Fruit fly (Drosophila melanogaster) whole organism, embryonic: ENCODE measurements around the gene Fcp3C.

Experiments
- Adf1 ChIP-seq: fragments of 200-800 bp; sonication (Bioruptor generic); IDR thresholded peaks from 2 replicates; pipeline ENCODE4 v1.3.6; 2022; ENCODE audit warnings: missing biosample characterization, missing genetic modification characterization
- C15 ChIP-seq: fragments of 200-800 bp; sonication (Bioruptor generic); IDR thresholded peaks from 3 replicates; pipeline ENCODE4 v1.3.6; 2022; ENCODE audit warnings: missing biosample characterization, missing genetic modification characterization
- CG10565 ChIP-seq: fragments of 200-800 bp; sonication (Bioruptor generic); optimal IDR thresholded peaks from 3 replicates; lab custom pipeline; 2016; ENCODE audit warnings: missing biosample characterization, mild to moderate bottlenecking, missing genetic modification characterization
- CG11093 ChIP-seq: fragments of 200-800 bp; sonication (Bioruptor generic); IDR thresholded peaks from 3 replicates; pipeline ENCODE4 v1.3.6; 2022; ENCODE audit warnings: missing biosample characterization, missing genetic modification characterization
- CG11456 ChIP-seq: fragments of 200-800 bp; sonication (Bioruptor generic); IDR thresholded peaks from 3 replicates; pipeline ENCODE4 v1.3.6; 2022; ENCODE audit warnings: missing biosample characterization, missing genetic modification characterization
- CG11696 ChIP-seq: fragments of 200-800 bp; sonication (Bioruptor generic); IDR thresholded peaks from 2 replicates; pipeline ENCODE4 v1.3.6; 2022; ENCODE audit warnings: missing biosample characterization, missing genetic modification characterization
- CG12155 ChIP-seq: fragments of 200-800 bp; sonication (Bioruptor generic); optimal IDR thresholded peaks from 3 replicates; lab custom pipeline; 2016; ENCODE audit warnings: missing biosample characterization, missing genetic modification characterization
- CG12299 ChIP-seq: fragments of 200-800 bp; sonication (Bioruptor generic); optimal IDR thresholded peaks from 2 replicates; lab custom pipeline; 2018; ENCODE audit warnings: missing biosample characterization, mild to moderate bottlenecking, missing genetic modification characterization
- CG17359 ChIP-seq: fragments of 200-800 bp; sonication (Bioruptor generic); optimal IDR thresholded peaks from 3 replicates; lab custom pipeline; 2018; ENCODE audit warnings: missing biosample characterization, mild to moderate bottlenecking, missing genetic modification characterization, moderate library complexity
- CG2129 ChIP-seq: fragments of 200-800 bp; sonication (Bioruptor generic); IDR thresholded peaks from 2 replicates; pipeline ENCODE4 v1.3.6; 2022; ENCODE audit warnings: missing biosample characterization, missing genetic modification characterization; ENCODE audit not compliant: partially characterized antibody
- CG32532 ChIP-seq: fragments of 200-800 bp; sonication (Bioruptor generic); IDR thresholded peaks from 2 replicates; pipeline ENCODE4 v1.3.6; 2022; ENCODE audit warnings: missing biosample characterization, missing genetic modification characterization
- CG34376 ChIP-seq: fragments of 200-800 bp; sonication (Bioruptor generic); optimal IDR thresholded peaks from 2 replicates; lab custom pipeline; 2018; ENCODE audit warnings: missing biosample characterization, mild to moderate bottlenecking, missing genetic modification characterization
- CG42726 ChIP-seq: fragments of 200-800 bp; sonication (Bioruptor generic); IDR thresholded peaks from 2 replicates; pipeline ENCODE4 v1.3.6; 2022; ENCODE audit warnings: missing biosample characterization, missing genetic modification characterization; ENCODE audit not compliant: partially characterized antibody
- CG6654 ChIP-seq: fragments of 200-800 bp; sonication (Bioruptor generic); optimal IDR thresholded peaks from 2 replicates; lab custom pipeline; 2017; ENCODE audit warnings: missing biosample characterization, mild to moderate bottlenecking, missing genetic modification characterization
- CG6791 ChIP-seq: fragments of 200-800 bp; sonication (Bioruptor generic); IDR thresholded peaks from 3 replicates; pipeline ENCODE4 v1.3.6; 2022; ENCODE audit warnings: missing biosample characterization, missing genetic modification characterization; ENCODE audit not compliant: partially characterized antibody
- CG8290 ChIP-seq, 3 experiments: fragments of 200-800 bp; sonication (Bioruptor generic); optimal IDR thresholded peaks; 2 replicates each; lab custom pipeline; 2016 to 2019; ENCODE audit warnings: missing biosample characterization in 3 of 3, missing genetic modification characterization in 3 of 3, mild to moderate bottlenecking in 2 of 3, moderate library complexity in 1 of 3
- Dip2 ChIP-seq: fragments of 200-800 bp; sonication (Bioruptor generic); IDR thresholded peaks from 2 replicates; pipeline ENCODE4 v1.3.6; 2022; ENCODE audit warnings: missing biosample characterization, missing genetic modification characterization
- E2f2 ChIP-seq: fragments of 200-800 bp; sonication (Bioruptor generic); IDR thresholded peaks from 2 replicates; pipeline ENCODE4 v1.3.6; 2022; ENCODE audit warnings: missing biosample characterization, missing genetic modification characterization
- Hey ChIP-seq: fragments of 200-800 bp; sonication (Bioruptor generic); optimal IDR thresholded peaks from 3 replicates; lab custom pipeline; 2018; ENCODE audit warnings: missing biosample characterization, mild to moderate bottlenecking, missing genetic modification characterization
- Jarid2 ChIP-seq: fragments of 200-800 bp; sonication (Bioruptor generic); optimal IDR thresholded peaks from 3 replicates; lab custom pipeline; 2017; ENCODE audit warnings: mild to moderate bottlenecking, missing biosample characterization, missing genetic modification reagents, missing genetic modification characterization
- MBD-R2 ChIP-seq: fragments of 200-800 bp; sonication (Bioruptor generic); IDR thresholded peaks from 2 replicates; pipeline ENCODE4 v1.3.6; 2022; ENCODE audit warnings: missing biosample characterization, missing genetic modification characterization
- Med ChIP-seq: fragments of 200-800 bp; sonication (Bioruptor generic); peaks from one replicate; lab custom pipeline; 2016; ENCODE audit warnings: missing biosample characterization, missing genetic modification characterization, mild to moderate bottlenecking, inconsistent platforms, moderate library complexity
- Optix ChIP-seq: fragments of 200-800 bp; sonication (Bioruptor generic); IDR thresholded peaks from 3 replicates; pipeline ENCODE4 v1.3.6; 2022; ENCODE audit warnings: missing biosample characterization, missing genetic modification characterization
- Pdp1 ChIP-seq, 2 experiments: fragments of 200-800 bp; sonication (Bioruptor generic); optimal IDR thresholded peaks; 3 replicates each; lab custom pipeline; 2016; ENCODE audit warnings: missing biosample characterization in 2 of 2, missing genetic modification characterization in 2 of 2, mild to moderate bottlenecking in 1 of 2, moderate library complexity in 1 of 2
- Rfx ChIP-seq: fragments of 200-800 bp; sonication (Bioruptor generic); IDR thresholded peaks from 2 replicates; pipeline ENCODE4 v1.3.6; 2022; ENCODE audit warnings: missing biosample characterization, missing genetic modification characterization
- amos ChIP-seq: fragments of 200-800 bp; sonication (Bioruptor generic); IDR thresholded peaks from 2 replicates; pipeline ENCODE4 v1.3.6; 2022; ENCODE audit warnings: missing biosample characterization, missing genetic modification characterization; ENCODE audit not compliant: partially characterized antibody
- bowl ChIP-seq: fragments of 200-800 bp; sonication (Bioruptor generic); IDR thresholded peaks from 2 replicates; pipeline ENCODE4 v1.3.6; 2022; ENCODE audit warnings: missing biosample characterization, missing genetic modification characterization
- ci ChIP-seq: fragments of 200-800 bp; sonication (Bioruptor generic); IDR thresholded peaks from 3 replicates; pipeline ENCODE4 v1.3.6; 2022; ENCODE audit warnings: missing biosample characterization, missing genetic modification characterization
- croc ChIP-seq: fragments of 200-800 bp; sonication (Bioruptor generic); conservative IDR thresholded peaks from 3 replicates; pipeline ENCODE4 v1.3.6; 2022; ENCODE audit warnings: missing biosample characterization, missing genetic modification characterization
- dmrt11E ChIP-seq: fragments of 200-800 bp; sonication (Bioruptor generic); optimal IDR thresholded peaks from 3 replicates; lab custom pipeline; 2018; ENCODE audit warnings: missing biosample characterization, mild to moderate bottlenecking, missing genetic modification characterization, moderate library complexity
- dysf ChIP-seq: fragments of 200-800 bp; sonication (Bioruptor generic); IDR thresholded peaks from 3 replicates; pipeline ENCODE4 v1.3.6; 2022; ENCODE audit warnings: missing biosample characterization, missing genetic modification characterization
- exex ChIP-seq: fragments of 200-800 bp; sonication (Bioruptor generic); optimal IDR thresholded peaks from 4 replicates; lab custom pipeline; 2018; ENCODE audit warnings: missing biosample characterization, mild to moderate bottlenecking, missing genetic modification characterization, moderate library complexity
- fd96Cb ChIP-seq: fragments of 200-800 bp; sonication (Bioruptor generic); optimal IDR thresholded peaks from 2 replicates; lab custom pipeline; 2018; ENCODE audit warnings: missing biosample characterization, mild to moderate bottlenecking, missing genetic modification characterization, moderate library complexity
- gro ChIP-seq: fragments of 200-800 bp; sonication (Bioruptor generic); optimal IDR thresholded peaks from 2 replicates; lab custom pipeline; 2016; ENCODE audit warnings: missing biosample characterization, missing genetic modification characterization
- hkb ChIP-seq, 2 experiments: fragments of 200-800 bp in 1 of 2; fragments of >200 bp in 1 of 2; sonication (Bioruptor generic) in 1 of 2; IDR thresholded peaks in 1 of 2; optimal IDR thresholded peaks in 1 of 2; 2 replicates each; pipeline versions ENCODE4 v1.3.6 to Lab custom; 2017 to 2022; ENCODE audit warnings: missing biosample characterization in 1 of 2, missing genetic modification characterization in 1 of 2
- inv ChIP-seq: fragments of 200-800 bp; sonication (Bioruptor generic); IDR thresholded peaks from 2 replicates; pipeline ENCODE4 v1.3.6; 2022; ENCODE audit warnings: missing biosample characterization, missing genetic modification characterization; ENCODE audit not compliant: partially characterized antibody
- nerfin-2 ChIP-seq: fragments of 200-800 bp; sonication (Bioruptor generic); IDR thresholded peaks from 2 replicates; pipeline ENCODE4 v1.3.6; 2022; ENCODE audit warnings: missing biosample characterization, missing genetic modification characterization; ENCODE audit not compliant: partially characterized antibody
- nom ChIP-seq: fragments of 200-800 bp; sonication (Bioruptor generic); optimal IDR thresholded peaks from 2 replicates; lab custom pipeline; 2017; ENCODE audit warnings: missing biosample characterization, missing genetic modification characterization, mild to moderate bottlenecking, moderate library complexity, missing genetic modification reagents
- pzg ChIP-seq: fragments of 200-800 bp; sonication (Bioruptor generic); optimal IDR thresholded peaks from 3 replicates; lab custom pipeline; 2018; ENCODE audit warnings: missing biosample characterization, mild to moderate bottlenecking, missing genetic modification characterization, moderate library complexity
- scrt ChIP-seq: fragments of 200-800 bp; sonication (Bioruptor generic); optimal IDR thresholded peaks from 2 replicates; lab custom pipeline; 2018; ENCODE audit warnings: missing biosample characterization, mild to moderate bottlenecking, missing genetic modification characterization, moderate library complexity
- slbo ChIP-seq: fragments of 200-800 bp; sonication (Bioruptor generic); IDR thresholded peaks from 2 replicates; pipeline ENCODE4 v1.3.6; 2022; ENCODE audit warnings: missing biosample characterization, missing genetic modification characterization
- sqz ChIP-seq: fragments of 200-800 bp; sonication (Bioruptor generic); optimal IDR thresholded peaks from 3 replicates; lab custom pipeline; 2018; ENCODE audit warnings: missing biosample characterization, mild to moderate bottlenecking, missing genetic modification characterization
- tio ChIP-seq: fragments of 200-800 bp; sonication (Bioruptor generic); optimal IDR thresholded peaks from 2 replicates; lab custom pipeline; 2017; ENCODE audit warnings: missing biosample characterization, missing genetic modification characterization, inconsistent platforms
- trh ChIP-seq: fragments of 200-800 bp; sonication (Bioruptor generic); optimal IDR thresholded peaks from 2 replicates; lab custom pipeline; 2016; ENCODE audit warnings: missing biosample characterization, missing genetic modification characterization
- zen2 ChIP-seq: fragments of 200-800 bp; sonication (Bioruptor generic); IDR thresholded peaks from 3 replicates; pipeline ENCODE4 v1.3.6; 2022; ENCODE audit warnings: missing biosample characterization, missing genetic modification characterization; ENCODE audit not compliant: partially characterized antibody

Fcp3C gene

DNA sequence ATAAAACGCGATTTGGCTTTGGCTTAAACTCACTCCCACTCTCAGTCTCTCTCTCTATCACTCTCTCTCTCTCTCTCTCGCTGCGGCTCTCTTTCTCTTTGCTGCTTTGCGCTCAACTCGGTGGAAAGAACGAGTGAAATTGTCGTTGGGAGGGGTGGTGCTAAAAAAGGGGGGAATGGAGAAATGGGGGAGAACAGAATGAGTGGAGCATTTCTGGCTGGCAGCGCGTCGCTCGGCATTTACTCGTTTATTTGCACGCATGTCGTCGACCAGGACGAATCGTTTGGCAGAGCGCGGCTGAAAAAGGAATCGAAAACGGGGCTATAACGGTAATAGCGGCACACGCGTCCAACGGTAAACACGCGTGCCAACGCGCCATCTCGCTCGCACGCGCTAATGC is 1.9 kb upstream of the Fcp3C start, which contains the start of gene dnc (continued):
- TF ChIP-seq amos (GFP tag; lab: Robert Waterston, UW) (peak; percentile 63; the same call in 1 of the 2 replicates), CG32532 (peak; percentile 31; the same call in 1 of the 2 replicates), tio (GFP tag; lab: Kevin White, UChicago) (no peak), CG6791 (GFP tag; lab: Robert Waterston, UW) (peak; percentile 17; the same call in 1 of the 3 replicates), Rfx (GFP tag; lab: Robert Waterston, UW) (0 out of 2 replicates have a peak, but pooled peaks have one; percentile 22), ci (GFP tag; lab: Robert Waterston, UW) (0 out of 3 replicates have a peak, but pooled peaks have one; percentile 16), dysf (no peak), hkb (optimal IDR thresholded peaks at IDR 0.05; lab: Kevin White, UChicago) (no peak), hkb (GFP tag; IDR thresholded peaks at IDR 0.05; lab: Robert Waterston, UW) (peak; percentile 34; the same call in 1 of the 2 replicates), CG11093 (GFP tag; lab: Robert Waterston, UW) (no peak), Optix (GFP tag; lab: Robert Waterston, UW) (no peak), CG12155 (GFP tag; lab: Kevin White, UChicago) (peak; percentile 44), zen2 (GFP tag; lab: Robert Waterston, UW) (peak; percentile 49; the same call in 2 of the 3 replicates), CG8290 (GFP tag; optimal IDR thresholded peaks at IDR 0.05; lab: Kevin White, UChicago) (no peak), CG8290 (tag; optimal IDR thresholded peaks at IDR 0.05; lab: Kevin White, UChicago) (peak in 1 of 2 experiments; percentile 59), Hey (tag; lab: Kevin White, UChicago) (peak; percentile 51), CG12299 (tag; lab: Kevin White, UChicago) (no peak), CG2129 (GFP tag; lab: Robert Waterston, UW) (no peak), inv (GFP tag; lab: Robert Waterston, UW) (peak; percentile 28; the same call in 1 of the 2 replicates), Med (GFP tag; lab: Kevin White, UChicago) (peak; percentile 65), CG10565 (GFP tag; lab: Kevin White, UChicago) (no peak), nom (GFP tag; lab: Kevin White, UChicago) (peak; percentile 54), Dip2 (GFP tag; lab: Robert Waterston, UW) (no peak), CG42726 (0 out of 2 replicates have a peak, but pooled peaks have one; percentile 37), Adf1 (peak; percentile 37; the same call in 1 of the 2 replicates), nerfin-2 (GFP tag; lab: Robert Waterston, UW) (0 out of 2 replicates have a peak, but pooled peaks have one; percentile 35), scrt (peak; percentile 13), Pdp1 (GFP tag; optimal IDR thresholded peaks at IDR 0.05; lab: Kevin White, UChicago) (no peak), Jarid2 (GFP tag; lab: Kevin White, UChicago) (peak; percentile 54)

DNA sequence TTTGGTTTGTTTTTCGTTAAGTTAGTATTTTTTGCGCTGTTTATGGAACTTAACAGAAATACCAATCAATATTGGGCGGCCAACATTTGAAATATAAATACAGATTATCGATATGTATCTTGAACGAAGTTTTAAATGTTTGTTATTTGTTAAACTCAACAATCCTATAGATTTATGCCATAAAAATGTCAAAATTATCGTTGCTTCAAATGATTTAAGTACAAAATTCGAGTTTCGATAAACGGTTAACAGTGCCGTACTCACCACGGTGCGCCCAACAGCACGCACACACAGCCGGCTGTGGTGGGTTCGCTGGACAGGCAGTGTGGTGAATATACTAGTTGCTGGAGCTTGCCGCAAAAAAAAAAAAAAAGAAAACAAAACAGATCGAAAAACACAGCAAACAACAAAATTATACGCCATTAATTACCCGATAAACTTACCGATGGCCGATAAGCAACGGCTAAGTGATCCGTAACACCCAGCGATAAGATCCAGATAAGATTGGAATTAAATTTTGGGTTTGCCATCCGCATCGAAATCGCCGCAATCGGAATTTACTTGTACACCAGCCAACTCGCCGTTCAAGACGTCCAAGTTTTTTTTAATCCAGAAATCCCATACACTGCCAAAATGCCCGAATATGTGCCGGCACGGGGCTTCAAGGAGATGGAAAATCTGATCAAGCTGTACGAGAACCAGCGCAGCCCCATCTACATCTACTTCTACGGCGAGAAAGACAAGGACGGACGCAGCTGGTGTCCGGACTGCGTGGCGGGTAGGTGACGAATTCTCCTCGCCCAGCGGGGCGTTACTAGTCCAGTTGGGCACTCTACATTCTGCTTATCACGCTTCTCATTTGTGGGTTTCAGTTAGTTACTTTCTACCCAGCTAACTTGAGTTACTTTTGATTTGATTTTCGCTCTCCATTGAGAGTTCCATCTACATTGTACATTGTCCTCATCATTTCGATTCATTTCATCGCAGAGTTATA is 904 bp upstream of the Fcp3C start, which contains the start of gene CG3939:
CG3939 (plus strand) TSS at position 138 of the 994 bp plus-strand sequence.
- TF ChIP-seq MBD-R2 (GFP tag; lab: Robert Waterston, UW) (0 out of 2 replicates have a peak, but pooled peaks have one; percentile 9), CG6654 (GFP tag; lab: Kevin White, UChicago) (no peak), CG34376 (GFP tag; lab: Kevin White, UChicago) (peak; percentile 36), sqz (peak; percentile 30), C15 (no peak), slbo (GFP tag; lab: Robert Waterston, UW) (0 out of 2 replicates have a peak, but pooled peaks have one; percentile 4), gro (GFP tag; lab: Kevin White, UChicago) (no peak), croc (GFP tag; lab: Robert Waterston, UW) (no peak), dmrt11E (no peak), CG17359 (tag; lab: Kevin White, UChicago) (peak; percentile 56), E2f2 (peak; percentile 76), CG11696 (no peak), CG11456 (GFP tag; lab: Robert Waterston, UW) (0 out of 3 replicates have a peak, but pooled peaks have one; percentile 23), trh (GFP tag; lab: Kevin White, UChicago) (no peak), fd96Cb (tag; lab: Kevin White, UChicago) (no peak), pzg (GFP tag; lab: Kevin White, UChicago) (peak; percentile 17), exex (peak; percentile 53), bowl (GFP tag; lab: Robert Waterston, UW) (no peak)
